Worm (Caenorhabditis elegans): ENCODE measurements around the gene F46C8.8.

- no peak for TF ChIP-seq dmd-4 (tag; optimal IDR thresholded peaks at IDR 0.05)
- TF ChIP-seq ZK546.5 (tag; optimal IDR thresholded peaks at IDR 0.05), result no peak
Measured at ce11 chrX:7573572-7573628, 19.2 kb upstream of the F46C8.8 start, which contains the start of the genes unc-98 and F08C6.18.

All from whole organism, L2 larva.